Fruit fly (Drosophila melanogaster) whole organism, embryonic: ENCODE results near the gene DhpD.
A peak's percentile ranks its signal among the peaks of the same experiment; 100 is the strongest.

Source experiments
- Abd-B ChIP-seq: fragments of 200-800 bp; sonication (Bioruptor generic); optimal IDR thresholded peaks from 2 replicates; lab custom pipeline; 2018; ENCODE audit warnings: missing biosample characterization, mild to moderate bottlenecking, missing genetic modification characterization, moderate library complexity
- Adf1 ChIP-seq: fragments of 200-800 bp; sonication (Bioruptor generic); IDR thresholded peaks from 2 replicates; pipeline ENCODE4 v1.3.6; 2022; ENCODE audit warnings: missing biosample characterization, missing genetic modification characterization
- Blimp-1 ChIP-seq: fragments of 200-800 bp; sonication (Bioruptor generic); optimal IDR thresholded peaks from 3 replicates; lab custom pipeline; 2018; ENCODE audit warnings: missing biosample characterization, missing genetic modification characterization, mild to moderate bottlenecking, moderate library complexity, missing genetic modification reagents
- CG10321 ChIP-seq: fragments of 200-800 bp; sonication (Bioruptor generic); IDR thresholded peaks from 2 replicates; pipeline ENCODE4 v1.3.6; 2022; ENCODE audit warnings: missing biosample characterization, missing genetic modification characterization
- CG11456 ChIP-seq: fragments of 200-800 bp; sonication (Bioruptor generic); IDR thresholded peaks from 3 replicates; pipeline ENCODE4 v1.3.6; 2022; ENCODE audit warnings: missing biosample characterization, missing genetic modification characterization
- CG11695 ChIP-seq: fragments of 200-800 bp; sonication (Bioruptor generic); IDR thresholded peaks from 3 replicates; pipeline ENCODE4 v1.3.6; 2022; ENCODE audit warnings: missing biosample characterization, missing genetic modification characterization
- CG13775 ChIP-seq: fragments of 200-800 bp; sonication (Bioruptor generic); optimal IDR thresholded peaks from 3 replicates; lab custom pipeline; 2017; ENCODE audit warnings: missing biosample characterization, mild to moderate bottlenecking, missing genetic modification characterization
- CG15514 ChIP-seq: fragments of 200-800 bp; sonication (Bioruptor generic); optimal IDR thresholded peaks from 3 replicates; lab custom pipeline; 2017; ENCODE audit warnings: missing biosample characterization, missing genetic modification characterization, mild to moderate bottlenecking, moderate library complexity, missing genetic modification reagents
- CG1602 ChIP-seq: fragments of 200-800 bp; sonication (Bioruptor generic); optimal IDR thresholded peaks from 3 replicates; lab custom pipeline; 2016; ENCODE audit warnings: missing biosample characterization, missing genetic modification characterization
- CG16813 ChIP-seq: fragments of 200-800 bp; sonication (Bioruptor generic); IDR thresholded peaks from 3 replicates; pipeline ENCODE4 v1.3.6; 2022; ENCODE audit warnings: missing biosample characterization, missing genetic modification characterization; ENCODE audit not compliant: partially characterized antibody
- CG17361 ChIP-seq: fragments of 200-800 bp; sonication (Bioruptor generic); IDR thresholded peaks from 3 replicates; pipeline ENCODE4 v1.3.6; 2022; ENCODE audit warnings: missing biosample characterization, missing genetic modification characterization
- CG17612 ChIP-seq: fragments of 200-800 bp; sonication (Bioruptor generic); IDR thresholded peaks from 2 replicates; pipeline ENCODE4 v1.3.6; 2022; ENCODE audit warnings: missing biosample characterization, missing genetic modification characterization
- CG17802 ChIP-seq: fragments of 200-800 bp; sonication (Bioruptor generic); optimal IDR thresholded peaks from 2 replicates; lab custom pipeline; 2018; ENCODE audit warnings: missing biosample characterization, mild to moderate bottlenecking, missing genetic modification characterization, moderate library complexity
- CG2202 ChIP-seq: fragments of 200-800 bp; sonication (Bioruptor generic); optimal IDR thresholded peaks from 2 replicates; lab custom pipeline; 2018; ENCODE audit warnings: missing biosample characterization, mild to moderate bottlenecking, missing genetic modification characterization
- CG34224 ChIP-seq: fragments of 200-800 bp; sonication (Bioruptor generic); IDR thresholded peaks from 3 replicates; pipeline ENCODE4 v1.3.6; 2022; ENCODE audit warnings: missing biosample characterization, missing genetic modification characterization; ENCODE audit not compliant: partially characterized antibody
- CG4282 ChIP-seq: fragments of 200-800 bp; sonication (Bioruptor generic); optimal IDR thresholded peaks from 2 replicates; lab custom pipeline; 2016; ENCODE audit warnings: missing biosample characterization, missing genetic modification characterization
- CG6254 ChIP-seq: fragments of 200-800 bp; sonication (Bioruptor generic); optimal IDR thresholded peaks from 3 replicates; lab custom pipeline; 2017; ENCODE audit warnings: mild to moderate bottlenecking, missing biosample characterization, missing genetic modification reagents, missing genetic modification characterization
- CG6683 ChIP-seq: fragments of 200-800 bp; sonication (Bioruptor generic); optimal IDR thresholded peaks from 2 replicates; lab custom pipeline; 2017; ENCODE audit warnings: missing biosample characterization, mild to moderate bottlenecking, missing genetic modification characterization, missing genetic modification reagents
- CG7963 ChIP-seq: fragments of 200-800 bp; sonication (Bioruptor generic); IDR thresholded peaks from 3 replicates; pipeline ENCODE4 v1.3.6; 2022; ENCODE audit warnings: missing biosample characterization, missing genetic modification characterization; ENCODE audit not compliant: partially characterized antibody
- CG8281 ChIP-seq: fragments of 200-800 bp; sonication (Bioruptor generic); optimal IDR thresholded peaks from 2 replicates; lab custom pipeline; 2018; ENCODE audit warnings: missing biosample characterization, mild to moderate bottlenecking, missing genetic modification characterization, moderate library complexity
- CG8478 ChIP-seq: fragments of >200 bp; optimal IDR thresholded peaks from 2 replicates; lab custom pipeline; 2018
- CTCF ChIP-seq: fragments of 200-800 bp; sonication (Bioruptor generic); optimal IDR thresholded peaks from 2 replicates; lab custom pipeline; 2017; ENCODE audit warnings: missing biosample characterization, mild to moderate bottlenecking, missing genetic modification characterization, moderate library complexity
- Dek ChIP-seq: fragments of 200-800 bp; sonication (Bioruptor generic); optimal IDR thresholded peaks from 3 replicates; lab custom pipeline; 2019; ENCODE audit warnings: missing biosample characterization, mild to moderate bottlenecking, missing genetic modification characterization, moderate library complexity
- Doc2 ChIP-seq: fragments of 200-800 bp; sonication (Bioruptor generic); IDR thresholded peaks from 2 replicates; pipeline ENCODE4 v1.3.6; 2022; ENCODE audit warnings: missing biosample characterization, missing genetic modification characterization
- Drgx ChIP-seq: fragments of 200-800 bp; sonication (Bioruptor generic); IDR thresholded peaks from 2 replicates; pipeline ENCODE4 v1.3.6; 2022; ENCODE audit warnings: missing biosample characterization, missing genetic modification characterization
- E2f1 ChIP-seq: fragments of 200-800 bp; sonication (Bioruptor generic); IDR thresholded peaks from 2 replicates; pipeline ENCODE4 v1.3.6; 2022; ENCODE audit warnings: missing biosample characterization, missing genetic modification characterization
- HLH54F ChIP-seq: fragments of 200-800 bp; sonication (Bioruptor generic); optimal IDR thresholded peaks from 3 replicates; lab custom pipeline; 2016; ENCODE audit warnings: missing biosample characterization, missing genetic modification characterization
- Hr39 ChIP-seq: fragments of >200 bp; optimal IDR thresholded peaks from 2 replicates; lab custom pipeline; 2017
- Hsf ChIP-seq: fragments of 200-800 bp; sonication (Bioruptor generic); optimal IDR thresholded peaks from 3 replicates; lab custom pipeline; 2016; ENCODE audit warnings: missing biosample characterization, missing genetic modification characterization
- MBD-R2 ChIP-seq: fragments of 200-800 bp; sonication (Bioruptor generic); IDR thresholded peaks from 2 replicates; pipeline ENCODE4 v1.3.6; 2022; ENCODE audit warnings: missing biosample characterization, missing genetic modification characterization
- NC2α ChIP-seq: fragments of 200-800 bp; sonication (Bioruptor generic); optimal IDR thresholded peaks from 2 replicates; lab custom pipeline; 2016; ENCODE audit warnings: missing biosample characterization, missing genetic modification characterization
- Vsx1 ChIP-seq: fragments of 200-800 bp; sonication (Bioruptor generic); optimal IDR thresholded peaks from 2 replicates; lab custom pipeline; 2017; ENCODE audit warnings: missing biosample characterization, mild to moderate bottlenecking, missing genetic modification characterization, missing genetic modification reagents
- Xbp1 ChIP-seq: fragments of 200-800 bp; sonication (Bioruptor generic); optimal IDR thresholded peaks from 3 replicates; lab custom pipeline; 2016; ENCODE audit warnings: missing biosample characterization, mild to moderate bottlenecking, missing genetic modification characterization
- Xrp1 ChIP-seq: fragments of 200-800 bp; sonication (Bioruptor generic); IDR thresholded peaks from 2 replicates; pipeline ENCODE4 v1.3.6; 2022; ENCODE audit warnings: missing biosample characterization, missing genetic modification characterization
- amos ChIP-seq: fragments of 200-800 bp; sonication (Bioruptor generic); IDR thresholded peaks from 2 replicates; pipeline ENCODE4 v1.3.6; 2022; ENCODE audit warnings: missing biosample characterization, missing genetic modification characterization; ENCODE audit not compliant: partially characterized antibody
- bcd ChIP-seq: fragments of 200-800 bp; sonication (Bioruptor generic); optimal IDR thresholded peaks from 2 replicates; lab custom pipeline; 2017; ENCODE audit warnings: missing biosample characterization, mild to moderate bottlenecking, missing genetic modification characterization
- ewg ChIP-seq: fragments of 200-800 bp; sonication (Bioruptor generic); optimal IDR thresholded peaks from 3 replicates; lab custom pipeline; 2017; ENCODE audit warnings: mild to moderate bottlenecking, missing biosample characterization, missing genetic modification reagents, missing genetic modification characterization
- eyg ChIP-seq: fragments of 200-800 bp; sonication (Bioruptor generic); optimal IDR thresholded peaks from 3 replicates; lab custom pipeline; 2016; ENCODE audit warnings: missing biosample characterization, missing genetic modification characterization
- ftz-f1 ChIP-seq: fragments of 200-800 bp; sonication (Bioruptor generic); optimal IDR thresholded peaks from 2 replicates; lab custom pipeline; 2016; ENCODE audit warnings: missing biosample characterization, missing genetic modification characterization
- h ChIP-seq: fragments of >200 bp; optimal IDR thresholded peaks from 2 replicates; lab custom pipeline; 2017
- hb ChIP-seq: fragments of 200-800 bp; sonication (Bioruptor generic); IDR thresholded peaks from 3 replicates; pipeline ENCODE4 v1.3.6; 2022; ENCODE audit warnings: missing biosample characterization, missing genetic modification characterization; ENCODE audit not compliant: partially characterized antibody
- knrl ChIP-seq: fragments of 200-800 bp; sonication (Bioruptor generic); IDR thresholded peaks from 3 replicates; pipeline ENCODE4 v1.3.6; 2022; ENCODE audit warnings: missing biosample characterization, missing genetic modification characterization; ENCODE audit not compliant: partially characterized antibody
- pnt ChIP-seq: fragments of 200-800 bp; sonication (Bioruptor generic); optimal IDR thresholded peaks from 3 replicates; lab custom pipeline; 2016; ENCODE audit warnings: missing biosample characterization, missing genetic modification characterization
- repo ChIP-seq: fragments of 200-800 bp; sonication (Bioruptor generic); optimal IDR thresholded peaks from 2 replicates; lab custom pipeline; 2016; ENCODE audit warnings: missing biosample characterization, missing genetic modification characterization
- salm ChIP-seq: fragments of 200-800 bp; sonication (Bioruptor generic); optimal IDR thresholded peaks from 2 replicates; lab custom pipeline; 2018; ENCODE audit warnings: missing biosample characterization, mild to moderate bottlenecking, missing genetic modification characterization
- sima ChIP-seq: fragments of 200-800 bp; sonication (Bioruptor generic); optimal IDR thresholded peaks from 2 replicates; lab custom pipeline; 2016; ENCODE audit warnings: missing biosample characterization, missing genetic modification characterization
- sob ChIP-seq: fragments of 200-800 bp; sonication (Bioruptor generic); IDR thresholded peaks from 2 replicates; pipeline ENCODE4 v1.3.6; 2022; ENCODE audit warnings: missing biosample characterization, missing genetic modification characterization
- tgo ChIP-seq: fragments of 200-800 bp; sonication (Bioruptor generic); IDR thresholded peaks from 3 replicates; pipeline ENCODE4 v1.3.6; 2022; ENCODE audit warnings: missing biosample characterization, missing genetic modification characterization
- tna ChIP-seq: fragments of 200-800 bp; sonication (Bioruptor generic); IDR thresholded peaks from 2 replicates; pipeline ENCODE4 v1.3.6; 2022; ENCODE audit warnings: missing biosample characterization, missing genetic modification characterization; ENCODE audit not compliant: partially characterized antibody
- ttk ChIP-seq: fragments of 200-800 bp; sonication (Bioruptor generic); IDR thresholded peaks from 2 replicates; pipeline ENCODE4 v2.1.2; 2022; ENCODE audit warnings: missing biosample characterization, missing genetic modification characterization
- wdn ChIP-seq: fragments of 200-800 bp; sonication (Bioruptor generic); IDR thresholded peaks from 2 replicates; pipeline ENCODE4 v1.3.6; 2022; ENCODE audit warnings: missing biosample characterization, missing genetic modification characterization
- zfh2 ChIP-seq: fragments of 200-800 bp; sonication (Bioruptor generic); optimal IDR thresholded peaks from 2 replicates; lab custom pipeline; 2016; ENCODE audit warnings: missing biosample characterization, missing genetic modification characterization

DhpD gene

DNA sequence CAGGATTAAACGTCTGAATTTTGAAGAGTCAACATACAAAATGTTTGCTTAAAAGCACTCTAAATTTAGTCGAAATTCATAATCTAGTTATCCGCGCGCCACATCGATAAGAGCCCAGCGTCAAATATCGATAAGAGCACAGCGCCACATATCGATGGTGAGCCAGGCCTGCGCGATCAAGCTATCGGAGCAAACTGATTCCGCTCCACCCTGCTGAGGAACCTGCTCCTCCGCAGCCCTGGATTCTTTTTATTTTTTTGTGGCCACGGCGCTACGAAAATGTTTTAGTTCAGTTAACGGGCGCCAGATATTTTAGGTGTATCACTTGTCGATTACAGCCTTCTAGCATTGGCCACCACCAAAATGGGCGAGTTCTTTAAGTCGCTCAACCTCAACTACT is 8.3 kb downstream of the DhpD start (continued):
- peak; percentile 47; the same call in 1 of the 3 replicates for TF ChIP-seq CG17361 (GFP tag; lab: Robert Waterston, UW)
- TF ChIP-seq CG2202 (tag; lab: Kevin White, UChicago) = no peak
- no peak for TF ChIP-seq CG6683 (GFP tag; lab: Kevin White, UChicago)
- TF ChIP-seq tna = peak; percentile 97
- no peak for TF ChIP-seq CG4282 (GFP tag; lab: Kevin White, UChicago)
- TF ChIP-seq Dek (tag; lab: Kevin White, UChicago) = peak; percentile 45
- TF ChIP-seq zfh2 (GFP tag; lab: Kevin White, UChicago) = peak; percentile 49
- TF ChIP-seq CG17802 = no peak
- peak; percentile 99 for TF ChIP-seq amos
- TF ChIP-seq salm (tag; lab: Kevin White, UChicago) = no peak
- no peak for TF ChIP-seq h
- TF ChIP-seq ftz-f1 (GFP tag; lab: Kevin White, UChicago) = peak; percentile 83
- TF ChIP-seq Doc2 = no peak
- peak; percentile 56 for TF ChIP-seq Adf1
- TF ChIP-seq Drgx (GFP tag; lab: Robert Waterston, UW) = 0 out of 2 replicates have a peak, but pooled peaks have one; percentile 20
- peak; percentile 68 for TF ChIP-seq CTCF (GFP tag; lab: Kevin White, UChicago)
- peak; percentile 66; the same call in 2 of the 3 replicates for TF ChIP-seq CG11456
- TF ChIP-seq CG11695 = no peak
- TF ChIP-seq CG8281 (tag; lab: Kevin White, UChicago) = no peak
- peak; percentile 36 for TF ChIP-seq bcd (GFP tag; lab: Kevin White, UChicago)
- peak; percentile 76 for TF ChIP-seq ewg (GFP tag; lab: Kevin White, UChicago)
- peak; percentile 54 for TF ChIP-seq Hsf
- TF ChIP-seq knrl = peak; percentile 98
- TF ChIP-seq CG1602 (GFP tag; lab: Kevin White, UChicago) = no peak
- TF ChIP-seq Vsx1 (GFP tag; lab: Kevin White, UChicago) = no peak
- no peak for TF ChIP-seq Hr39 (lab: Kevin White, UChicago)
- peak; percentile 7; the same call in 1 of the 2 replicates for TF ChIP-seq Xrp1 (GFP tag; lab: Robert Waterston, UW)
- peak; percentile 99 for TF ChIP-seq CG34224 (GFP tag; lab: Robert Waterston, UW)
- TF ChIP-seq Xbp1 (GFP tag; lab: Kevin White, UChicago) = peak; percentile 55
- TF ChIP-seq repo (GFP tag; lab: Kevin White, UChicago) = peak; percentile 48
- peak; percentile 25 for TF ChIP-seq CG13775
- no peak for TF ChIP-seq CG8478
- TF ChIP-seq ttk (GFP tag; lab: Robert Waterston, UW) = no peak
- peak; percentile 93 for TF ChIP-seq MBD-R2 (GFP tag; lab: Robert Waterston, UW)
- TF ChIP-seq Blimp-1 (GFP tag; lab: Kevin White, UChicago) = no peak
- TF ChIP-seq tgo (GFP tag; lab: Robert Waterston, UW) = no peak
- TF ChIP-seq NC2α (GFP tag; lab: Kevin White, UChicago) = no peak
- peak; percentile 97 for TF ChIP-seq hb
- no peak for TF ChIP-seq HLH54F (GFP tag; lab: Kevin White, UChicago)
- no peak for TF ChIP-seq E2f1 (GFP tag; lab: Robert Waterston, UW)
- no peak for TF ChIP-seq sima (GFP tag; lab: Kevin White, UChicago)
- no peak for TF ChIP-seq eyg
- peak; percentile 100 for TF ChIP-seq CG15514 (GFP tag; lab: Kevin White, UChicago)
- peak; percentile 98 for TF ChIP-seq CG16813 (GFP tag; lab: Robert Waterston, UW)
- TF ChIP-seq CG17612 (GFP tag; lab: Robert Waterston, UW) = no peak
- TF ChIP-seq wdn (GFP tag; lab: Robert Waterston, UW) = no peak; the same call in 1 of the 2 replicates
- peak; percentile 97 for TF ChIP-seq CG7963
- no peak for TF ChIP-seq pnt (GFP tag; lab: Kevin White, UChicago)
- no peak for TF ChIP-seq CG6254 (GFP tag; lab: Kevin White, UChicago)
- no peak for TF ChIP-seq Abd-B (GFP tag; lab: Kevin White, UChicago)
- TF ChIP-seq CG10321 (GFP tag; lab: Robert Waterston, UW) = no peak
- peak; percentile 74 for TF ChIP-seq sob
